Worm (Caenorhabditis elegans) whole organism, young adult: ENCODE data around the gene C29F7.2.

Source experiments
- B0019.2 ChIP-seq: fragments of 200-800 bp; sonication (Bioruptor generic); conservative IDR thresholded peaks from 2 replicates; pipeline ENCODE4 v1.3.6; 2022; ENCODE audit warnings: missing genetic modification reagents, missing genetic modification characterization, missing compliant biosample characterization
- ama-1 ChIP-seq, 3 experiments: fragments of 150-350 bp in 1 of 3; sonication (generic microtip) in 2 of 3; optimal IDR thresholded peaks; 2 replicates each; lab custom pipeline; 2014 to 2018; ENCODE audit warnings: missing biosample characterization in 2 of 3, missing genetic modification characterization in 2 of 3, missing genetic modification reagents in 2 of 3
- aptf-3 ChIP-seq: fragments of 200-800 bp; sonication (Bioruptor generic); IDR thresholded peaks from 2 replicates; pipeline ENCODE4 v1.3.6; 2022; ENCODE audit warnings: missing genetic modification characterization, missing compliant biosample characterization
- dpl-1 ChIP-seq: fragments of 150-350 bp; optimal IDR thresholded peaks from 2 replicates; lab custom pipeline; 2014; ENCODE audit warnings: missing biosample characterization, missing genetic modification reagents, missing genetic modification characterization
- gei-17 ChIP-seq: fragments of 200-800 bp; sonication (Bioruptor generic); optimal IDR thresholded peaks from 2 replicates; lab custom pipeline; 2018; ENCODE audit warnings: mild to moderate bottlenecking, missing genetic modification characterization, missing compliant biosample characterization
- lin-35 ChIP-seq, 3 experiments: fragments of 150-350 bp in 2 of 3; sonication (generic microtip) in 1 of 3; optimal IDR thresholded peaks; 2 replicates each; lab custom pipeline; 2014 to 2018; ENCODE audit warnings: missing biosample characterization in 3 of 3, missing genetic modification characterization in 3 of 3, missing genetic modification reagents in 3 of 3
- mcd-1 ChIP-seq: fragments of 200-800 bp; sonication (Bioruptor generic); IDR thresholded peaks from 2 replicates; pipeline ENCODE4 v1.3.6; 2022; ENCODE audit warnings: missing genetic modification reagents, missing genetic modification characterization, missing compliant biosample characterization
- nfya-2 ChIP-seq: fragments of 200-800 bp; sonication (Bioruptor generic); IDR thresholded peaks from 2 replicates; pipeline ENCODE4 v1.3.6; 2022; ENCODE audit warnings: missing genetic modification reagents, missing genetic modification characterization, missing compliant biosample characterization
- nhr-179 ChIP-seq: sonication (generic microtip); optimal IDR thresholded peaks from 2 replicates; lab custom pipeline; 2016; ENCODE audit warnings: mild to moderate bottlenecking, missing genetic modification characterization, missing compliant biosample characterization
- nhr-80 ChIP-seq: sonication (generic microtip); optimal IDR thresholded peaks from 2 replicates; lab custom pipeline; 2016; ENCODE audit warnings: missing genetic modification characterization, missing compliant biosample characterization
- pha-4 ChIP-seq: fragments of 150-350 bp; sonication (generic microtip); optimal IDR thresholded peaks from 2 replicates; lab custom pipeline; 2014; ENCODE audit warnings: missing biosample characterization, missing genetic modification reagents, missing genetic modification characterization
- sdz-38 ChIP-seq: sonication (generic microtip); optimal IDR thresholded peaks from 2 replicates; lab custom pipeline; 2016; ENCODE audit warnings: missing genotype, missing genetic modification characterization, missing compliant biosample characterization
- ztf-26 ChIP-seq: sonication (generic microtip); optimal IDR thresholded peaks from 2 replicates; lab custom pipeline; 2017; ENCODE audit warnings: missing genetic modification characterization, missing compliant biosample characterization

ce11 chrX:13462519-13462918 is 46.6 kb downstream of the C29F7.2 start, which contains the start of gene F02D10.3:
- no peak for TF ChIP-seq ztf-26 (tag; lab: Kevin White, UChicago)
- no peak for TF ChIP-seq gei-17 (GFP tag; lab: Kevin White, UChicago)
- TF ChIP-seq nfya-2 (GFP tag; lab: Robert Waterston, UW), result no peak
- no peak for TF ChIP-seq mcd-1
- TF ChIP-seq aptf-3 (GFP tag; lab: Robert Waterston, UW), result no peak
- no peak for TF ChIP-seq nhr-80 (tag; lab: Kevin White, UChicago)
- no peak for TF ChIP-seq ama-1 (optimal IDR thresholded peaks at IDR 0.05; lab: Kevin White, UChicago)
- no peak for TF ChIP-seq ama-1 (GFP tag; optimal IDR thresholded peaks at IDR 0.05; lab: Kevin White, UChicago)
- no peak for TF ChIP-seq B0019.2 (GFP tag; lab: Robert Waterston, UW)
- no peak for TF ChIP-seq dpl-1 (GFP tag; lab: Kevin White, UChicago)
- no peak for TF ChIP-seq pha-4 (tag; lab: Kevin White, UChicago)
- TF ChIP-seq nhr-179 (tag; lab: Kevin White, UChicago), result no peak
- no peak for TF ChIP-seq sdz-38 (tag; lab: Kevin White, UChicago)
- TF ChIP-seq lin-35 (GFP tag; optimal IDR thresholded peaks at IDR 0.05; lab: Kevin White, UChicago), result no peak
